Fruit fly (Drosophila melanogaster) whole organism, prepupa: ENCODE data around the gene CG4213.

ENCODE experiments used
- CG10669 ChIP-seq: fragments of 200-800 bp; sonication (Bioruptor generic); optimal IDR thresholded peaks from 3 replicates; lab custom pipeline; 2018; ENCODE audit warnings: missing biosample characterization, mild to moderate bottlenecking, missing genetic modification characterization, moderate library complexity
- CG11294 ChIP-seq: fragments of 200-800 bp; sonication (Bioruptor generic); IDR thresholded peaks from 2 replicates; pipeline ENCODE4 v1.3.6; 2022; ENCODE audit warnings: missing biosample characterization, missing genetic modification characterization
- CG11762 ChIP-seq: fragments of 200-800 bp; sonication (Bioruptor generic); optimal IDR thresholded peaks from 3 replicates; lab custom pipeline; 2016; ENCODE audit warnings: missing biosample characterization, missing genetic modification characterization; ENCODE audit not compliant: insufficient read depth
- CG11902 ChIP-seq: fragments of 200-800 bp; sonication (Bioruptor generic); optimal IDR thresholded peaks from 3 replicates; lab custom pipeline; 2016; ENCODE audit warnings: missing biosample characterization, missing genetic modification characterization
- CG15336 ChIP-seq: fragments of 200-800 bp; sonication (Bioruptor generic); IDR thresholded peaks from 2 replicates; pipeline ENCODE4 v1.3.6; 2022; ENCODE audit warnings: missing biosample characterization, missing genetic modification characterization
- CG1621 ChIP-seq: fragments of 200-800 bp; sonication (Bioruptor generic); optimal IDR thresholded peaks from 3 replicates; lab custom pipeline; 2018; ENCODE audit warnings: missing biosample characterization, mild to moderate bottlenecking, missing genetic modification characterization
- CG16779 ChIP-seq: fragments of 200-800 bp; sonication (Bioruptor generic); optimal IDR thresholded peaks from 3 replicates; lab custom pipeline; 2017; ENCODE audit warnings: missing biosample characterization, mild to moderate bottlenecking, missing genetic modification characterization
- CG32006 ChIP-seq: fragments of 200-800 bp; sonication (Bioruptor generic); optimal IDR thresholded peaks from 3 replicates; lab custom pipeline; 2017; ENCODE audit warnings: missing biosample characterization, mild to moderate bottlenecking, missing genetic modification characterization
- CG3919 ChIP-seq: fragments of 200-800 bp; sonication (Bioruptor generic); optimal IDR thresholded peaks from 3 replicates; lab custom pipeline; 2016; ENCODE audit warnings: missing biosample characterization, missing genetic modification characterization
- CG6163 ChIP-seq: fragments of 200-800 bp; sonication (Bioruptor generic); IDR thresholded peaks from 3 replicates; pipeline ENCODE4 v1.3.6; 2022; ENCODE audit warnings: missing biosample characterization, missing genetic modification characterization
- CG6808 ChIP-seq: fragments of 200-800 bp; sonication (Bioruptor generic); optimal IDR thresholded peaks from 3 replicates; lab custom pipeline; 2017; ENCODE audit warnings: missing biosample characterization, missing genetic modification characterization, mild to moderate bottlenecking, moderate library complexity, missing genetic modification reagents
- CG6854 ChIP-seq: fragments of 200-800 bp; sonication (Bioruptor generic); optimal IDR thresholded peaks from 2 replicates; lab custom pipeline; 2017; ENCODE audit warnings: missing biosample characterization, mild to moderate bottlenecking, missing genetic modification characterization
- CG8119 ChIP-seq: fragments of 200-800 bp; sonication (Bioruptor generic); IDR thresholded peaks from 3 replicates; pipeline ENCODE4 v1.3.6; 2022; ENCODE audit warnings: missing biosample characterization, missing genetic modification characterization
- CG8319 ChIP-seq: fragments of 200-800 bp; sonication (Bioruptor generic); optimal IDR thresholded peaks from 3 replicates; lab custom pipeline; 2016; ENCODE audit warnings: missing biosample characterization, missing genetic modification characterization
- Eip75B ChIP-seq: fragments of 200-800 bp; sonication (Bioruptor generic); optimal IDR thresholded peaks from 3 replicates; lab custom pipeline; 2016; ENCODE audit warnings: missing biosample characterization, missing genetic modification characterization
- Eip78C ChIP-seq: fragments of 200-800 bp; sonication (Bioruptor generic); peaks from one replicate; lab custom pipeline; 2016; ENCODE audit warnings: missing biosample characterization, missing genetic modification characterization
- Eip93F ChIP-seq: fragments of 200-800 bp; sonication (Bioruptor generic); optimal IDR thresholded peaks from 2 replicates; lab custom pipeline; 2016; ENCODE audit warnings: missing biosample characterization, mild to moderate bottlenecking, missing genetic modification characterization
- Ets21C ChIP-seq: fragments of 200-800 bp; sonication (Bioruptor generic); optimal IDR thresholded peaks from 3 replicates; lab custom pipeline; 2016; ENCODE audit warnings: missing biosample characterization, missing genetic modification characterization
- Ets96B ChIP-seq: fragments of 200-800 bp; optimal IDR thresholded peaks from 2 replicates; lab custom pipeline; 2019; ENCODE audit warnings: missing biosample characterization, mild to moderate bottlenecking, missing genetic modification characterization, moderate library complexity
- Hr38 ChIP-seq: sonication (Bioruptor generic); optimal IDR thresholded peaks from 2 replicates; lab custom pipeline; 2016; ENCODE audit warnings: missing biosample characterization, missing genetic modification characterization
- Hr4 ChIP-seq: fragments of 200-800 bp; sonication (Bioruptor generic); optimal IDR thresholded peaks from 3 replicates; lab custom pipeline; 2016; ENCODE audit warnings: missing biosample characterization, missing genetic modification characterization
- Lpt ChIP-seq: fragments of 200-800 bp; sonication (Bioruptor generic); optimal IDR thresholded peaks from 3 replicates; lab custom pipeline; 2016; ENCODE audit warnings: missing biosample characterization, missing genetic modification characterization
- Met ChIP-seq: fragments of 200-800 bp; sonication (Bioruptor generic); optimal IDR thresholded peaks from 3 replicates; lab custom pipeline; 2016; ENCODE audit warnings: missing biosample characterization, missing genetic modification characterization
- Sox102F ChIP-seq: fragments of 200-800 bp; sonication (Bioruptor generic); optimal IDR thresholded peaks from 2 replicates; lab custom pipeline; 2016; ENCODE audit warnings: missing biosample characterization, mild to moderate bottlenecking, missing genetic modification characterization
- Sox15 ChIP-seq: fragments of 200-800 bp; sonication (Bioruptor generic); optimal IDR thresholded peaks from 3 replicates; lab custom pipeline; 2016; ENCODE audit warnings: missing biosample characterization, missing genetic modification characterization
- acj6 ChIP-seq: fragments of 200-800 bp; sonication (Bioruptor generic); optimal IDR thresholded peaks from 3 replicates; lab custom pipeline; 2016; ENCODE audit warnings: missing biosample characterization, missing genetic modification characterization
- dsx ChIP-seq: fragments of 200-800 bp; optimal IDR thresholded peaks from 3 replicates; lab custom pipeline; 2019; ENCODE audit warnings: missing biosample characterization, mild to moderate bottlenecking, missing genetic modification characterization, moderate library complexity; ENCODE audit not compliant: poor library complexity, severe bottlenecking
- esn ChIP-seq: fragments of 200-800 bp; sonication (Bioruptor generic); optimal IDR thresholded peaks from 2 replicates; lab custom pipeline; 2016; ENCODE audit warnings: missing biosample characterization, mild to moderate bottlenecking, missing genetic modification characterization, moderate library complexity
- salr ChIP-seq, 2 experiments: fragments of 200-800 bp; sonication (Bioruptor generic); optimal IDR thresholded peaks; 3 replicates each; lab custom pipeline; 2016 to 2018; ENCODE audit warnings: missing biosample characterization in 2 of 2, missing genetic modification characterization in 2 of 2, mild to moderate bottlenecking in 1 of 2
- ss ChIP-seq, 2 experiments: fragments of 200-800 bp; sonication (Bioruptor generic); optimal IDR thresholded peaks; 2 replicates in 1 of 2; 3 replicates in 1 of 2; lab custom pipeline; 2017 to 2018; ENCODE audit warnings: mild to moderate bottlenecking in 2 of 2, missing biosample characterization in 2 of 2, missing genetic modification characterization in 2 of 2, moderate library complexity in 1 of 2
- svp ChIP-seq: fragments of 200-800 bp; sonication (Bioruptor generic); peaks from one replicate; lab custom pipeline; 2016; ENCODE audit warnings: missing biosample characterization, missing genetic modification characterization

Gene CG4213

DNA sequence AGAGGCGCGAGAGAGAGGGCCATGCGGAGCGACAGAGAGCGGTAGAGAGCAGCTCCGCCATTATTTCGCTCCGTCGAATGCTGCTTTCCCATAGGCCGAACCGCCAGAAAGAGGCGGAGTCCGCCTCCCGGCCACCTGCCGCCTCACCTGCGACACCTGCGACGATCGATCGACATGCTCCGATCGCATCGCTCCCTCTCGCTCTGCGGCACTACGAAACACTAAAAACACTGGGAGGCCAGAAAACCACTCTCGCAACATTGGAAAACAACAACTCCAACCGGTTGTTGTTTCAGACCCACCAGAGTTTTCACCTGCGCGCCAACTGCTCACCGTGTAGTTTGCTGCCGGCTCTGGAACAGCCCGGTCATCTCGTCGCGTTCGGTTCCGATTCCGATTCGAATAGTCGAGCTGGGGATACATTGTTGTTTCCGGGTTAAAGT, 24.2 kb downstream of the CG4213 start, which contains the start of gene al:
TSS of gene al (plus strand) at position 333 of the 443 bp plus-strand sequence.
- peak; percentile 89 for TF ChIP-seq dsx
- no peak for TF ChIP-seq salr (GFP tag; optimal IDR thresholded peaks at IDR 0.05; lab: Kevin White, UChicago)
- peak in 1 of 2 experiments; percentile 45 for TF ChIP-seq ss (GFP tag; optimal IDR thresholded peaks at IDR 0.05; lab: Kevin White, UChicago)
- 0 out of 3 replicates have a peak, but pooled peaks have one; percentile 20 for TF ChIP-seq CG6163 (GFP tag; lab: Robert Waterston, UW)
- TF ChIP-seq CG11762 (GFP tag; lab: Kevin White, UChicago), result no peak
- TF ChIP-seq Hr38 (GFP tag; lab: Kevin White, UChicago), result no peak
- peak; percentile 52 for TF ChIP-seq Eip78C (GFP tag; lab: Kevin White, UChicago)
- TF ChIP-seq CG1621 (tag; lab: Kevin White, UChicago), result peak; percentile 4

DNA sequence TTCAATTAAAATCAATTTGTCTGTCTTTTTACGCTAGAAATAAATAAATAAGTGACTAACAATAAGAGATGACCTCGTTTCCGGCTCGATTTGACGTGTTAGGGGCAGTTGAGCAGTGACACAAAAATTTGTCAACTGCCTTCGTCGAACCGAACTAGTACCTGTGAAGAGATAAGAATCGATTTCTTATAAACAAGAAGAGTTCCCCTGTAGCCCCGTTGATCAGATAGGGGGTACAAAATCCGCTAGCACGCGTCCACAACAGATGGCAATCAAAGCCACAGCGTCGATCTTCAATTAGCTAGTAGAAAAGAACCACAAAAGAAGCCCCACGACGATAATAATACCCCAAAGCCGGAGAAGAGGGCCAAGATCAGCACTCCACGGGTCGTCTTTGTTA, 30.3 kb downstream of the CG4213 start:
- TF ChIP-seq CG8319 (GFP tag; lab: Kevin White, UChicago) (no peak), CG3919 (GFP tag; lab: Kevin White, UChicago) (no peak), Lpt (no peak), dsx (no peak), CG6854 (GFP tag; lab: Kevin White, UChicago) (no peak), Ets96B (tag; lab: Kevin White, UChicago) (no peak), CG1621 (tag; lab: Kevin White, UChicago) (no peak), Sox102F (GFP tag; lab: Kevin White, UChicago) (no peak), Ets21C (GFP tag; lab: Kevin White, UChicago) (no peak)
- TF ChIP-seq, all 60 proteins: peak for 0

DNA sequence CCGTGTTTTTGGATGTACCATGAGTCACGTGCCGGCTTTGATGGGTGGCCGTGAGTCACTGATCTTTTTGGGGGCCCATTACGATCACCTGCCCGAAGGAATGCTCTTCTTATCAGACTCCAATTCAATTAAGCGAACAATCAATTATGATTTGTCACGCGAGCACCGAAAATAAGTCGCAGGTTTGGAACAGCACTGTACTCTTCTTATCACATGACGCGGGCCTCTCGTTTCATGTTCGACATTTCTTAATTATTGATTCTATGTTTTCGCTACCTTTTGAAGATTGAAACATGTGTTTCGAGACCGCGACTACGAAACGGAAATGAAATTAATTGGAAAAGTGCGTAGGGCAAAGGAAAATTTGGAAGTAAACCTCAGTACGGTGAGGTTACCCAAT, 32.2 kb downstream of the CG4213 start:
- TF ChIP-seq CG32006 (no peak), CG11294 (GFP tag; lab: Robert Waterston, UW) (no peak), CG6808 (no peak), CG11762 (GFP tag; lab: Kevin White, UChicago) (no peak), dsx (no peak)

DNA sequence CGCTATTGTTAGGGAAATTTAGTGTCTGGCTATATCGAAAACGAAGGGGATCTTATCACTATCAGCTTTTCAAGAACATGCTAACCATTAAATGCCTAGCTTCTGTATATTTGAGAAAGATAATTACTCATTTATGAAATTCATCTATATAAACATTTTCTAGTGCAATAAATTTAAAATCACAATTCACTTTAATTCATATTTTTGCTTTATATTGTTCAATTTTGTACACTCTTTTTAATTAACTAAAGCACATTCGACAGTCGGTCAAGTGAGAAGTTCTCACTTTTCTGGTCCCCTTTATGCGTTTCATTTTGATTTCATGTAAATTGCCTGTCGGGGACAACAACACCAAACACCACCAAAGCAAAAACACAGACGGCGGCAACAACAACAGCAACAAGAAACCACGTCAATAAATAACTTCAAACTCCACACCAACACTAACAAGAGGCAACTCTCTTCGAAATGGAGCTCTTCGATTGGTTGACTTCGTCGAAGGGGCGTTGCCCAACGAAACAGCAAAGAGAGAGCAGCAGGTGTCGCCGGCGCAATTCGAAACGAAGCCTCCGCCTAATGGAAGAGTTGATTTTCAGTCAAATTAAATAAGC, 33.5 kb downstream of the CG4213 start:
- TF ChIP-seq CG10669 (peak; percentile 1), Sox102F (GFP tag; lab: Kevin White, UChicago) (peak; percentile 14), acj6 (peak; percentile 5), CG32006 (peak; percentile 3), Hr4 (GFP tag; lab: Kevin White, UChicago) (no peak), esn (peak; percentile 29), CG8119 (no peak), Sox15 (GFP tag; lab: Kevin White, UChicago) (no peak), Eip75B (GFP tag; lab: Kevin White, UChicago) (no peak), Eip78C (GFP tag; lab: Kevin White, UChicago) (peak; percentile 35), CG15336 (no peak), CG6163 (GFP tag; lab: Robert Waterston, UW) (no peak), svp (GFP tag; lab: Kevin White, UChicago) (peak; percentile 69), Met (no peak)

DNA sequence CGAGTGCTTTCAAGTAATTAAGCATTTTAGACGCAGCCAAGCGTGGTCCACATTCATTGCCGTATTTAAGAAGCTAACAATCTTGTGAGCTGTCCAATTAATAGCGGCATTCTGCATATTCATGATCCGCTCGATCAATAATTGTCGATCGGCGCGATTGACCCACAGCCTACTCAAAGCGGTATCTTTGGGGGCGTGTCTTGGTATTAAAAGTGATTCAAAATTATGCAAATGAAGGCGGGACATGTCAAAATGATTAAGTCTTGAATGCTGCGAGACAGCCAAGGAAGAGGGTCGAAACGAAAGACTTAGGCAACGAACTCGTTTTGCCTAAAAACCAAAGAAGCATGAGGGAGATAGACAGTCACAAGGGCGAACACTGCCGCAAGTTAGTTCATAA, 35.1 kb downstream of the CG4213 start:
- TF ChIP-seq Eip93F (GFP tag; lab: Kevin White, UChicago) (no peak), CG11902 (GFP tag; lab: Kevin White, UChicago) (no peak), CG16779 (tag; lab: Kevin White, UChicago) (no peak)
